Worm (Caenorhabditis elegans): Measurements from ENCODE around the gene K09C4.7.

ce11 chrX:3271673-3272072 is 1.0 kb upstream of the K09C4.7 start, which contains the start of gene K09C4.9:
- no peak for TF ChIP-seq snpc-1.1 (tag; optimal IDR thresholded peaks at IDR 0.05; ENCODE audit: insufficient read depth)
- no peak for TF ChIP-seq nhr-179 (tag; optimal IDR thresholded peaks at IDR 0.05)
- no peak for TF ChIP-seq F33H1.4 (GFP tag; IDR thresholded peaks at IDR 0.05)
- TF ChIP-seq attf-6 (GFP tag; IDR thresholded peaks at IDR 0.05), result no peak
- TF ChIP-seq nfya-1 (tag; optimal IDR thresholded peaks at IDR 0.05; ENCODE audit: borderline replicate concordance, insufficient read depth), result no peak
- TF ChIP-seq ztf-3 (GFP tag; optimal IDR thresholded peaks at IDR 0.05), result no peak
- no peak for TF ChIP-seq ceh-91 (GFP tag; IDR thresholded peaks at IDR 0.05)
